Worm (Caenorhabditis elegans): ENCODE results near the gene prp-8.

DNA sequence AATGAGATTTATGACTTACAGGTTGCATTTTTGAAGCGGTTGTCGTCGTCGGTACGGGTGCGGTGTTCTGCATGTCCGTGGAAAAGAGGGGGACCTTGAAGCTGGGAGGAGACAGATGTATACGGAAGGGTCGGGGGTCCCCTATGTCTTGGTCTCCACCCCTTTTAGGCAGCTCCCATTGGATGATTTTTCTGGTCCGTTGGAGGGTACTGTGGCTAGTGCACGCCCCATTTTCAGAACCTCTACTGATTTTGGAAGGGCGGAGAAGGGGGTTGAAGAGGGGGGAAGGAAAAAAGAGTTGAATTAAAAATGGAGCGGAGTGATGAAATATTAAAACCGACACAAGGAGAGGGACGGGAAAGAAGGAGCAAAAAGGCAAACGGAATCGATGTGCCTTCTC is 52.1 kb downstream of the prp-8 start, which contains the start of gene unc-86:
- TF ChIP-seq T22C8.4 (GFP tag; IDR thresholded peaks at IDR 0.05) (no peak), ztf-23 (GFP tag; IDR thresholded peaks at IDR 0.05) (no peak), cog-1 (tag; optimal IDR thresholded peaks at IDR 0.05) (no peak)
